Worm (Caenorhabditis elegans): ENCODE measurements around the gene B0280.7.

The B0280.7 gene

DNA sequence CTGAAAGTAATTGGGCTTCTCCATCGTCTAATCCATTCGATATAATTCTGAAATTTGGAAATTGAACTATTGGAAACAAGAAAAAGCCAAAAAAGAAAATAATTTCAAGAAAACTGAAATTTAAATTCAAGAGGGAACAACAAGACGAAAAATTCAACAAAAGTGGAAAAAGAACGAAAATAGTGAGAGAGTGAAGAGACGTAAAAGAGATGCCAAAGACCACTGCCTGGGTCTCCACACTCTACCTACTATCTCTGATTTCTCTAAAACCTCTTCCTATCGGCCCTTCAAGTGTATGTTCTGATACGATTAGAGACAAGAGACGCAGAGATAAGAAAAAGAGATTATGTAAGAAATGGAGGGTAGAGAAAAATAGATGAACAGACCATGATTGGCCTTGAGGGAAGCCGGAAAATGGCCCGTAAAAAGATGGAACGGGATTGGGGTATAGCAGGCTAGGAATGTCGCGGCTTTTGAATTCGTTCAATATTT, 42.1 kb upstream of the B0280.7 start, which contains the start of gene ogt-1 (continued):
- TF ChIP-seq efl-1 (optimal IDR thresholded peaks at IDR 0.05) (peak; percentile 83 to 91), efl-1 (GFP tag; optimal IDR thresholded peaks at IDR 0.05 in 1 of 2) (peak; percentile 61 to 94), sup-37 (GFP tag; optimal IDR thresholded peaks at IDR 0.05) (no peak), snu-23 (GFP tag; optimal IDR thresholded peaks at IDR 0.05) (peak; percentile 94), lir-3 (tag; optimal IDR thresholded peaks at IDR 0.05; ENCODE audit: poor library complexity) (peak; percentile 72), unc-98 (GFP tag; IDR thresholded peaks at IDR 0.05) (no peak), hlh-4 (tag; optimal IDR thresholded peaks at IDR 0.05) (no peak), ztf-4 (tag; optimal IDR thresholded peaks at IDR 0.05) (peak; percentile 87), C16A3.4 (tag; optimal IDR thresholded peaks at IDR 0.05) (peak; percentile 69), aha-1 (tag; optimal IDR thresholded peaks at IDR 0.05) (no peak), ceh-82 (tag; optimal IDR thresholded peaks at IDR 0.05) (peak; percentile 57 to 89 (median 87)), snpc-4 (tag; optimal IDR thresholded peaks at IDR 0.05) (peak; percentile 76), nhr-76 (tag; optimal IDR thresholded peaks at IDR 0.05) (no peak), pqm-1 (tag; optimal IDR thresholded peaks at IDR 0.05) (no peak), mab-9 (GFP tag; IDR thresholded peaks at IDR 0.05) (no peak), elt-2 (tag; optimal IDR thresholded peaks at IDR 0.05) (peak; percentile 62), C34B4.2 (tag; optimal IDR thresholded peaks at IDR 0.05) (no peak), ceh-8 (GFP tag; optimal IDR thresholded peaks at IDR 0.05) (peak; percentile 67), zag-1 (tag; optimal IDR thresholded peaks at IDR 0.05) (peak; percentile 39), lin-35 (GFP tag; optimal IDR thresholded peaks at IDR 0.05) (peak; percentile 71 to 80), ztf-11 (tag; optimal IDR thresholded peaks at IDR 0.05) (no peak), jun-1 (tag; optimal IDR thresholded peaks at IDR 0.05) (peak; percentile 68), sptf-1 (tag; optimal IDR thresholded peaks at IDR 0.05) (no peak), tlp-1 (tag; optimal IDR thresholded peaks at IDR 0.05) (no peak), lin-14 (GFP tag; optimal IDR thresholded peaks at IDR 0.05) (peak; percentile 97), fkh-10 (GFP tag; optimal IDR thresholded peaks at IDR 0.05) (peak; percentile 61), lin-15B (tag; optimal IDR thresholded peaks at IDR 0.05) (no peak), lin-39 (tag; optimal IDR thresholded peaks at IDR 0.05) (no peak), tbx-2 (tag; optimal IDR thresholded peaks at IDR 0.05) (peak; percentile 84), dsc-1 (tag; optimal IDR thresholded peaks at IDR 0.05) (peak; percentile 33), ets-5 (GFP tag; IDR thresholded peaks at IDR 0.05) (no peak), F16B12.6 (tag; optimal IDR thresholded peaks at IDR 0.05) (peak; percentile 40), nhr-85 (tag) (peak; percentile 96), unc-30 (tag; optimal IDR thresholded peaks at IDR 0.05) (no peak), nhr-47 (tag; optimal IDR thresholded peaks at IDR 0.05) (peak; percentile 83), egl-13 (tag; optimal IDR thresholded peaks at IDR 0.05) (peak; percentile 32), ceh-63 (GFP tag; optimal IDR thresholded peaks at IDR 0.05) (no peak), nhr-19 (GFP tag; conservative IDR thresholded peaks at IDR 0.05) (peak; percentile 86), nhr-12 (tag; optimal IDR thresholded peaks at IDR 0.05) (no peak), nhr-77 (tag; optimal IDR thresholded peaks at IDR 0.05) (peak; percentile 71)

DNA sequence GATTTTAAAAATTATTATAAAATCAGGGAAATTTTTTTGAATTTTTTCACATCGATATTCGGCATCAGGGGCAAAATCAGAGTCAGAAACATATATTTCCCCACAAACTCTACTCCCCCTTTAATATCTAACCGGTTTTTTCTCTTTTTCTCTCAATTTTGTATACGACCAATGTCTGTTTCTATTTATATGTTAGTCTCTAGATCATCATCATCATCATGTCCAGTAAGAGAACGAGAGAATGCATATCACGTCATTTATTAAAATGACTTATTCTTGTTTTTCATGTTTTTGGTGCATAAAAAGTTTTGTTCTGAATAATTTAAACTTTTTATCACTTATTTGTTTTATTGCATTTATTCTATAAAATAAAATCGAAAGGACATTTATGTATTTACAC, 40.9 kb upstream of the B0280.7 start:
- TF ChIP-seq C04F5.9 (tag; optimal IDR thresholded peaks at IDR 0.05), result no peak
- TF ChIP-seq ama-1 (optimal IDR thresholded peaks at IDR 0.05), result no peak
- no peak for TF ChIP-seq hpl-2 (GFP tag; optimal IDR thresholded peaks at IDR 0.05)
- no peak for TF ChIP-seq lin-39 (tag; optimal IDR thresholded peaks at IDR 0.05)
- no peak for TF ChIP-seq elt-3 (tag; optimal IDR thresholded peaks at IDR 0.05)
- peak; percentile 17 for TF ChIP-seq nhr-20 (tag; optimal IDR thresholded peaks at IDR 0.05)
- TF ChIP-seq ceh-8 (GFP tag; optimal IDR thresholded peaks at IDR 0.05), result no peak
- TF ChIP-seq lin-14 (GFP tag; optimal IDR thresholded peaks at IDR 0.05), result peak; percentile 51
- TF ChIP-seq ceh-63 (GFP tag; optimal IDR thresholded peaks at IDR 0.05), result no peak
- TF ChIP-seq unc-130 (tag; optimal IDR thresholded peaks at IDR 0.05), result no peak
- peak; percentile 26; the same call in 1 of the 2 replicates for TF ChIP-seq nhr-19 (GFP tag; conservative IDR thresholded peaks at IDR 0.05)
- peak; percentile 74 for TF ChIP-seq grh-1 (GFP tag; IDR thresholded peaks at IDR 0.05)
- peak; percentile 23 for TF ChIP-seq nhr-71 (tag; optimal IDR thresholded peaks at IDR 0.05)
- no peak for TF ChIP-seq lin-35 (GFP tag; optimal IDR thresholded peaks at IDR 0.05)
- TF ChIP-seq lsy-2 (tag; optimal IDR thresholded peaks at IDR 0.05), result peak in 1 of 2 experiments; percentile 17
- no peak for TF ChIP-seq ceh-82 (tag; optimal IDR thresholded peaks at IDR 0.05)
- TF ChIP-seq unc-98 (GFP tag; IDR thresholded peaks at IDR 0.05), result no peak
- TF ChIP-seq nhr-90 (tag; optimal IDR thresholded peaks at IDR 0.05; ENCODE audit: poor library complexity), result no peak
- TF ChIP-seq rnt-1 (tag; optimal IDR thresholded peaks at IDR 0.05), result no peak
- TF ChIP-seq aly-2 (tag; optimal IDR thresholded peaks at IDR 0.05), result no peak
- peak; percentile 13 for TF ChIP-seq snu-23 (GFP tag; optimal IDR thresholded peaks at IDR 0.05)
- no peak for TF ChIP-seq ces-1 (GFP tag; optimal IDR thresholded peaks at IDR 0.05)
- no peak for TF ChIP-seq isw-1 (GFP tag; IDR thresholded peaks at IDR 0.05)
